Worm (Caenorhabditis elegans) whole organism, L3 larva: ENCODE measurements around the gene C04E6.12.

Experiments used
- ceh-16 ChIP-seq: sonication (generic microtip); optimal IDR thresholded peaks from 2 replicates; lab custom pipeline; 2017; ENCODE audit warnings: missing biosample characterization, missing genetic modification characterization
- ceh-82 ChIP-seq: fragments of 150-350 bp; optimal IDR thresholded peaks from 2 replicates; lab custom pipeline; 2014; ENCODE audit warnings: missing biosample characterization, missing genetic modification characterization
- egl-27 ChIP-seq: sonication (generic microtip); optimal IDR thresholded peaks from 4 replicates; lab custom pipeline; 2017; ENCODE audit warnings: missing biosample characterization, missing genetic modification reagents, missing genetic modification characterization
- mdl-1 ChIP-seq: fragments of 150-350 bp; optimal IDR thresholded peaks from 2 replicates; lab custom pipeline; 2014; ENCODE audit warnings: missing biosample characterization, missing genetic modification characterization
- nhr-28 ChIP-seq: fragments of 150-350 bp; optimal IDR thresholded peaks from 2 replicates; lab custom pipeline; 2014; ENCODE audit warnings: missing biosample characterization, missing genetic modification characterization
- ztf-11 ChIP-seq: fragments of 150-350 bp; optimal IDR thresholded peaks from 2 replicates; lab custom pipeline; 2014; ENCODE audit warnings: missing biosample characterization, missing genetic modification characterization

DNA sequence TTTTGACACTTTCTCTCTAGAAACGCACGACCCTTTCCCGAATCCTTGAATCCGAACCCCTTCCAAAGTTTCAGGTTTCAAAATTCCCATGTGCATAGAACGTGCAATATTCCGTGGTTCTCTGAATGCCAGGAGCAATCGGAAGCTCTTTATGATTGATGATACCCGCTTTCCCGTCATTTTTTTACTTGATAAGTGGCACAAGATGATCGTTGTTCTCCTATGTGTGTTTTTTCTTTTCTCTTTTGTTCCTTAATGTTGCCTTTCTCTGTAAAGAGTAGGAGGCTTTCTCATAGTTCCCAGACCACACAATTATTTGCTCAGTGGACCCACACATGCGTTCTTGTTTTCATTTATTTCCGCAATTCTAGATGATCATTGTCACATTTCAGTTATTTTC lies 31.0 kb downstream of the C04E6.12 start:
- TF ChIP-seq nhr-28 (tag; lab: Kevin White, UChicago) (no peak), ceh-82 (no peak), mdl-1 (tag; lab: Kevin White, UChicago) (no peak), egl-27 (tag; lab: Kevin White, UChicago) (no peak), ceh-16 (no peak), ztf-11 (tag; lab: Kevin White, UChicago) (no peak)
